Fruit fly (Drosophila melanogaster) whole organism, prepupa: ENCODE results near the gene PGRP-LF.

Experiments
- CG10631 ChIP-seq: fragments of 200-800 bp; sonication (Bioruptor generic); optimal IDR thresholded peaks from 2 replicates; lab custom pipeline; 2016; ENCODE audit warnings: missing biosample characterization, missing genetic modification characterization
- CG10669 ChIP-seq: fragments of 200-800 bp; sonication (Bioruptor generic); optimal IDR thresholded peaks from 3 replicates; lab custom pipeline; 2018; ENCODE audit warnings: missing biosample characterization, mild to moderate bottlenecking, missing genetic modification characterization, moderate library complexity
- CG11294 ChIP-seq: fragments of 200-800 bp; sonication (Bioruptor generic); IDR thresholded peaks from 2 replicates; pipeline ENCODE4 v1.3.6; 2022; ENCODE audit warnings: missing biosample characterization, missing genetic modification characterization
- CG11762 ChIP-seq: fragments of 200-800 bp; sonication (Bioruptor generic); optimal IDR thresholded peaks from 3 replicates; lab custom pipeline; 2016; ENCODE audit warnings: missing biosample characterization, missing genetic modification characterization; ENCODE audit not compliant: insufficient read depth
- CG11902 ChIP-seq: fragments of 200-800 bp; sonication (Bioruptor generic); optimal IDR thresholded peaks from 3 replicates; lab custom pipeline; 2016; ENCODE audit warnings: missing biosample characterization, missing genetic modification characterization
- CG15336 ChIP-seq: fragments of 200-800 bp; sonication (Bioruptor generic); IDR thresholded peaks from 2 replicates; pipeline ENCODE4 v1.3.6; 2022; ENCODE audit warnings: missing biosample characterization, missing genetic modification characterization
- CG1621 ChIP-seq: fragments of 200-800 bp; sonication (Bioruptor generic); optimal IDR thresholded peaks from 3 replicates; lab custom pipeline; 2018; ENCODE audit warnings: missing biosample characterization, mild to moderate bottlenecking, missing genetic modification characterization
- CG16779 ChIP-seq: fragments of 200-800 bp; sonication (Bioruptor generic); optimal IDR thresholded peaks from 3 replicates; lab custom pipeline; 2017; ENCODE audit warnings: missing biosample characterization, mild to moderate bottlenecking, missing genetic modification characterization
- CG3032 ChIP-seq: fragments of 200-800 bp; optimal IDR thresholded peaks from 2 replicates; lab custom pipeline; 2019; ENCODE audit warnings: missing biosample characterization, mild to moderate bottlenecking, missing genetic modification characterization, moderate library complexity
- CG31627 ChIP-seq: fragments of 200-800 bp; sonication (Bioruptor generic); optimal IDR thresholded peaks from 3 replicates; lab custom pipeline; 2016; ENCODE audit warnings: missing biosample characterization, missing genetic modification characterization
- CG32006 ChIP-seq: fragments of 200-800 bp; sonication (Bioruptor generic); optimal IDR thresholded peaks from 3 replicates; lab custom pipeline; 2017; ENCODE audit warnings: missing biosample characterization, mild to moderate bottlenecking, missing genetic modification characterization
- CG34406 ChIP-seq: fragments of 200-800 bp; sonication (Bioruptor generic); optimal IDR thresholded peaks from 3 replicates; lab custom pipeline; 2016; ENCODE audit warnings: missing biosample characterization, missing genetic modification characterization
- CG4318 ChIP-seq: fragments of 200-800 bp; sonication (Bioruptor generic); optimal IDR thresholded peaks from 3 replicates; lab custom pipeline; 2017; ENCODE audit warnings: missing biosample characterization, mild to moderate bottlenecking, missing genetic modification characterization
- CG6163 ChIP-seq: fragments of 200-800 bp; sonication (Bioruptor generic); IDR thresholded peaks from 3 replicates; pipeline ENCODE4 v1.3.6; 2022; ENCODE audit warnings: missing biosample characterization, missing genetic modification characterization
- CG6276 ChIP-seq: fragments of 200-800 bp; sonication (Bioruptor generic); optimal IDR thresholded peaks from 2 replicates; lab custom pipeline; 2017; ENCODE audit warnings: missing biosample characterization, mild to moderate bottlenecking, missing genetic modification characterization
- CG6792 ChIP-seq: fragments of 200-800 bp; sonication (Bioruptor generic); optimal IDR thresholded peaks from 3 replicates; lab custom pipeline; 2016; ENCODE audit warnings: missing biosample characterization, missing genetic modification characterization
- CG6808 ChIP-seq: fragments of 200-800 bp; sonication (Bioruptor generic); optimal IDR thresholded peaks from 3 replicates; lab custom pipeline; 2017; ENCODE audit warnings: missing biosample characterization, missing genetic modification characterization, mild to moderate bottlenecking, moderate library complexity, missing genetic modification reagents
- CG6854 ChIP-seq: fragments of 200-800 bp; sonication (Bioruptor generic); optimal IDR thresholded peaks from 2 replicates; lab custom pipeline; 2017; ENCODE audit warnings: missing biosample characterization, mild to moderate bottlenecking, missing genetic modification characterization
- CG7368 ChIP-seq: fragments of 200-800 bp; sonication (Bioruptor generic); optimal IDR thresholded peaks from 3 replicates; lab custom pipeline; 2016; ENCODE audit warnings: missing biosample characterization, missing genetic modification characterization
- CG8119 ChIP-seq: fragments of 200-800 bp; sonication (Bioruptor generic); IDR thresholded peaks from 3 replicates; pipeline ENCODE4 v1.3.6; 2022; ENCODE audit warnings: missing biosample characterization, missing genetic modification characterization
- CG8319 ChIP-seq: fragments of 200-800 bp; sonication (Bioruptor generic); optimal IDR thresholded peaks from 3 replicates; lab custom pipeline; 2016; ENCODE audit warnings: missing biosample characterization, missing genetic modification characterization
- CG8632 ChIP-seq: fragments of 200-800 bp; sonication (Bioruptor generic); optimal IDR thresholded peaks from 3 replicates; lab custom pipeline; 2016; ENCODE audit warnings: missing biosample characterization, missing genetic modification characterization
- CG9139 ChIP-seq: fragments of 200-800 bp; sonication (Bioruptor generic); optimal IDR thresholded peaks from 3 replicates; lab custom pipeline; 2017; ENCODE audit warnings: missing biosample characterization, mild to moderate bottlenecking, missing genetic modification characterization
- Eip75B ChIP-seq: fragments of 200-800 bp; sonication (Bioruptor generic); optimal IDR thresholded peaks from 3 replicates; lab custom pipeline; 2016; ENCODE audit warnings: missing biosample characterization, missing genetic modification characterization
- Eip78C ChIP-seq: fragments of 200-800 bp; sonication (Bioruptor generic); peaks from one replicate; lab custom pipeline; 2016; ENCODE audit warnings: missing biosample characterization, missing genetic modification characterization
- Eip93F ChIP-seq: fragments of 200-800 bp; sonication (Bioruptor generic); optimal IDR thresholded peaks from 2 replicates; lab custom pipeline; 2016; ENCODE audit warnings: missing biosample characterization, mild to moderate bottlenecking, missing genetic modification characterization
- Ets21C ChIP-seq: fragments of 200-800 bp; sonication (Bioruptor generic); optimal IDR thresholded peaks from 3 replicates; lab custom pipeline; 2016; ENCODE audit warnings: missing biosample characterization, missing genetic modification characterization
- Ets96B ChIP-seq: fragments of 200-800 bp; optimal IDR thresholded peaks from 2 replicates; lab custom pipeline; 2019; ENCODE audit warnings: missing biosample characterization, mild to moderate bottlenecking, missing genetic modification characterization, moderate library complexity
- Gug ChIP-seq: fragments of 200-800 bp; sonication (Bioruptor generic); IDR thresholded peaks from 2 replicates; pipeline ENCODE4 v1.3.6; 2022; ENCODE audit warnings: missing biosample characterization, missing genetic modification characterization
- Hr38 ChIP-seq: sonication (Bioruptor generic); optimal IDR thresholded peaks from 2 replicates; lab custom pipeline; 2016; ENCODE audit warnings: missing biosample characterization, missing genetic modification characterization
- Hr39 ChIP-seq: fragments of 200-800 bp; sonication (Bioruptor generic); optimal IDR thresholded peaks from 2 replicates; lab custom pipeline; 2016; ENCODE audit warnings: missing biosample characterization, missing genetic modification characterization
- Hr4 ChIP-seq: fragments of 200-800 bp; sonication (Bioruptor generic); optimal IDR thresholded peaks from 3 replicates; lab custom pipeline; 2016; ENCODE audit warnings: missing biosample characterization, missing genetic modification characterization
- Met ChIP-seq: fragments of 200-800 bp; sonication (Bioruptor generic); optimal IDR thresholded peaks from 3 replicates; lab custom pipeline; 2016; ENCODE audit warnings: missing biosample characterization, missing genetic modification characterization
- Smox ChIP-seq: fragments of 200-800 bp; sonication (Bioruptor generic); optimal IDR thresholded peaks from 3 replicates; lab custom pipeline; 2016; ENCODE audit warnings: missing biosample characterization, missing genetic modification characterization
- Sox102F ChIP-seq: fragments of 200-800 bp; sonication (Bioruptor generic); optimal IDR thresholded peaks from 2 replicates; lab custom pipeline; 2016; ENCODE audit warnings: missing biosample characterization, mild to moderate bottlenecking, missing genetic modification characterization
- Sox14 ChIP-seq: fragments of 200-800 bp; sonication (Bioruptor generic); optimal IDR thresholded peaks from 3 replicates; lab custom pipeline; 2016; ENCODE audit warnings: missing biosample characterization, missing genetic modification characterization
- achi ChIP-seq: fragments of 200-800 bp; sonication (Bioruptor generic); optimal IDR thresholded peaks from 3 replicates; lab custom pipeline; 2016; ENCODE audit warnings: missing biosample characterization, missing genetic modification characterization
- acj6 ChIP-seq: fragments of 200-800 bp; sonication (Bioruptor generic); optimal IDR thresholded peaks from 3 replicates; lab custom pipeline; 2016; ENCODE audit warnings: missing biosample characterization, missing genetic modification characterization
- cyc ChIP-seq: fragments of 200-800 bp; sonication (Bioruptor generic); optimal IDR thresholded peaks from 3 replicates; lab custom pipeline; 2016; ENCODE audit warnings: missing biosample characterization, missing genetic modification characterization
- dac ChIP-seq: fragments of 200-800 bp; sonication (Bioruptor generic); optimal IDR thresholded peaks from 2 replicates; lab custom pipeline; 2017; ENCODE audit warnings: missing biosample characterization, mild to moderate bottlenecking, missing genetic modification characterization
- eg ChIP-seq: fragments of 200-800 bp; sonication (Bioruptor generic); IDR thresholded peaks from 3 replicates; pipeline ENCODE4 v1.3.6; 2022; ENCODE audit warnings: missing biosample characterization, missing genetic modification characterization
- esn ChIP-seq: fragments of 200-800 bp; sonication (Bioruptor generic); optimal IDR thresholded peaks from 2 replicates; lab custom pipeline; 2016; ENCODE audit warnings: missing biosample characterization, mild to moderate bottlenecking, missing genetic modification characterization, moderate library complexity
- fd85E ChIP-seq: fragments of 200-800 bp; sonication (Bioruptor generic); optimal IDR thresholded peaks from 3 replicates; lab custom pipeline; 2016; ENCODE audit warnings: missing biosample characterization, missing genetic modification characterization
- fkh ChIP-seq: fragments of 200-800 bp; sonication (Bioruptor generic); optimal IDR thresholded peaks from 3 replicates; lab custom pipeline; 2017; ENCODE audit warnings: missing biosample characterization, mild to moderate bottlenecking, missing genetic modification characterization, moderate library complexity
- net ChIP-seq: fragments of 200-800 bp; sonication (Bioruptor generic); optimal IDR thresholded peaks from 3 replicates; lab custom pipeline; 2016; ENCODE audit warnings: missing biosample characterization, missing genetic modification characterization
- pdm3 ChIP-seq: fragments of 200-800 bp; sonication (Bioruptor generic); optimal IDR thresholded peaks from 3 replicates; lab custom pipeline; 2016; ENCODE audit warnings: missing biosample characterization, missing genetic modification characterization
- salr ChIP-seq, 2 experiments: fragments of 200-800 bp; sonication (Bioruptor generic); optimal IDR thresholded peaks; 3 replicates each; lab custom pipeline; 2016 to 2018; ENCODE audit warnings: missing biosample characterization in 2 of 2, missing genetic modification characterization in 2 of 2, mild to moderate bottlenecking in 1 of 2
- spab ChIP-seq: fragments of 200-800 bp; sonication (Bioruptor generic); optimal IDR thresholded peaks from 2 replicates; lab custom pipeline; 2017; ENCODE audit warnings: missing biosample characterization, mild to moderate bottlenecking, missing genetic modification characterization, missing genetic modification reagents
- svp ChIP-seq: fragments of 200-800 bp; sonication (Bioruptor generic); peaks from one replicate; lab custom pipeline; 2016; ENCODE audit warnings: missing biosample characterization, missing genetic modification characterization
- topi ChIP-seq: fragments of 200-800 bp; sonication (Bioruptor generic); optimal IDR thresholded peaks from 3 replicates; lab custom pipeline; 2016; ENCODE audit warnings: missing biosample characterization, missing genetic modification characterization
- vri ChIP-seq: fragments of 200-800 bp; sonication (Bioruptor generic); optimal IDR thresholded peaks from 3 replicates; lab custom pipeline; 2016; ENCODE audit warnings: missing biosample characterization, mild to moderate bottlenecking, missing genetic modification characterization

The PGRP-LF gene

dm6 chr3L:9377198-9378035 is 28.0 kb downstream of the PGRP-LF start, which contains the start of gene Hsp26:
TSS of gene Hsp26 (minus strand) at chr3L:9377427.
- TF ChIP-seq CG4318 (GFP tag; lab: Kevin White, UChicago) (peak; percentile 79), Sox102F (GFP tag; lab: Kevin White, UChicago) (peak; percentile 94), Eip78C (peak; percentile 98), CG11902 (GFP tag; lab: Kevin White, UChicago) (peak; percentile 68), CG8632 (GFP tag; lab: Kevin White, UChicago) (peak; percentile 95), CG3032 (tag; lab: Kevin White, UChicago) (peak; percentile 75), CG6163 (GFP tag; lab: Robert Waterston, UW) (peak; percentile 96), salr (GFP tag; optimal IDR thresholded peaks at IDR 0.05; lab: Kevin White, UChicago) (peak; percentile 74 to 90), Hr4 (peak; percentile 96), CG7368 (peak; percentile 84), CG10669 (GFP tag; lab: Kevin White, UChicago) (peak; percentile 80), vri (GFP tag; lab: Kevin White, UChicago) (peak; percentile 94), CG16779 (peak; percentile 87), CG6792 (GFP tag; lab: Kevin White, UChicago) (peak; percentile 96), CG6276 (GFP tag; lab: Kevin White, UChicago) (peak; percentile 83), net (peak; percentile 96), Smox (peak; percentile 94), acj6 (GFP tag; lab: Kevin White, UChicago) (peak; percentile 95), CG31627 (GFP tag; lab: Kevin White, UChicago) (peak; percentile 90), Hr38 (GFP tag; lab: Kevin White, UChicago) (no peak), CG9139 (GFP tag; lab: Kevin White, UChicago) (peak; percentile 57), CG10631 (GFP tag; lab: Kevin White, UChicago) (peak; percentile 95), Ets96B (tag; lab: Kevin White, UChicago) (peak; percentile 91), CG15336 (GFP tag; lab: Robert Waterston, UW) (peak; percentile 98), Met (GFP tag; lab: Kevin White, UChicago) (peak; percentile 94), CG6808 (GFP tag; lab: Kevin White, UChicago) (peak; percentile 89), CG6854 (GFP tag; lab: Kevin White, UChicago) (peak; percentile 80), Eip93F (GFP tag; lab: Kevin White, UChicago) (peak; percentile 70), fkh (GFP tag; lab: Kevin White, UChicago) (peak; percentile 31), achi (GFP tag; lab: Kevin White, UChicago) (peak; percentile 93), Eip75B (peak; percentile 97), CG1621 (tag; lab: Kevin White, UChicago) (peak; percentile 72), CG11762 (peak; percentile 83), dac (GFP tag; lab: Kevin White, UChicago) (peak; percentile 55), topi (peak; percentile 94), eg (GFP tag; lab: Robert Waterston, UW) (peak; percentile 95), CG34406 (GFP tag; lab: Kevin White, UChicago) (peak; percentile 92), Sox14 (GFP tag; lab: Kevin White, UChicago) (peak; percentile 95), spab (GFP tag; lab: Kevin White, UChicago) (peak; percentile 79), Hr39 (GFP tag; lab: Kevin White, UChicago) (peak; percentile 89), cyc (GFP tag; lab: Kevin White, UChicago) (peak; percentile 89), svp (GFP tag; lab: Kevin White, UChicago) (peak; percentile 97), fd85E (GFP tag; lab: Kevin White, UChicago) (peak; percentile 88), Ets21C (GFP tag; lab: Kevin White, UChicago) (peak; percentile 87), CG32006 (GFP tag; lab: Kevin White, UChicago) (peak; percentile 93), CG8119 (peak; percentile 94), Gug (GFP tag; lab: Robert Waterston, UW) (peak; percentile 85), esn (peak; percentile 97), CG8319 (GFP tag; lab: Kevin White, UChicago) (peak; percentile 78), CG11294 (GFP tag; lab: Robert Waterston, UW) (peak; percentile 87), pdm3 (peak; percentile 95)
